Fruit fly (Drosophila melanogaster) whole organism, prepupa: Measurements from ENCODE around the gene CG34247.

Experiments used
- Blimp-1 ChIP-seq: fragments of 200-800 bp; sonication (Bioruptor generic); optimal IDR thresholded peaks from 3 replicates; lab custom pipeline; 2017; ENCODE audit warnings: missing biosample characterization, missing genetic modification characterization, mild to moderate bottlenecking, moderate library complexity, missing genetic modification reagents
- CG10669 ChIP-seq: fragments of 200-800 bp; sonication (Bioruptor generic); optimal IDR thresholded peaks from 3 replicates; lab custom pipeline; 2018; ENCODE audit warnings: missing biosample characterization, mild to moderate bottlenecking, missing genetic modification characterization, moderate library complexity
- CG11762 ChIP-seq: fragments of 200-800 bp; sonication (Bioruptor generic); optimal IDR thresholded peaks from 3 replicates; lab custom pipeline; 2016; ENCODE audit warnings: missing biosample characterization, missing genetic modification characterization; ENCODE audit not compliant: insufficient read depth
- CG11902 ChIP-seq: fragments of 200-800 bp; sonication (Bioruptor generic); optimal IDR thresholded peaks from 3 replicates; lab custom pipeline; 2016; ENCODE audit warnings: missing biosample characterization, missing genetic modification characterization
- CG15336 ChIP-seq: fragments of 200-800 bp; sonication (Bioruptor generic); IDR thresholded peaks from 2 replicates; pipeline ENCODE4 v1.3.6; 2022; ENCODE audit warnings: missing biosample characterization, missing genetic modification characterization
- CG1621 ChIP-seq: fragments of 200-800 bp; sonication (Bioruptor generic); optimal IDR thresholded peaks from 3 replicates; lab custom pipeline; 2018; ENCODE audit warnings: missing biosample characterization, mild to moderate bottlenecking, missing genetic modification characterization
- CG16779 ChIP-seq: fragments of 200-800 bp; sonication (Bioruptor generic); optimal IDR thresholded peaks from 3 replicates; lab custom pipeline; 2017; ENCODE audit warnings: missing biosample characterization, mild to moderate bottlenecking, missing genetic modification characterization
- CG3032 ChIP-seq: fragments of 200-800 bp; optimal IDR thresholded peaks from 2 replicates; lab custom pipeline; 2019; ENCODE audit warnings: missing biosample characterization, mild to moderate bottlenecking, missing genetic modification characterization, moderate library complexity
- CG32006 ChIP-seq: fragments of 200-800 bp; sonication (Bioruptor generic); optimal IDR thresholded peaks from 3 replicates; lab custom pipeline; 2017; ENCODE audit warnings: missing biosample characterization, mild to moderate bottlenecking, missing genetic modification characterization
- CG4318 ChIP-seq: fragments of 200-800 bp; sonication (Bioruptor generic); optimal IDR thresholded peaks from 3 replicates; lab custom pipeline; 2017; ENCODE audit warnings: missing biosample characterization, mild to moderate bottlenecking, missing genetic modification characterization
- CG6163 ChIP-seq: fragments of 200-800 bp; sonication (Bioruptor generic); IDR thresholded peaks from 3 replicates; pipeline ENCODE4 v1.3.6; 2022; ENCODE audit warnings: missing biosample characterization, missing genetic modification characterization
- CG6792 ChIP-seq: fragments of 200-800 bp; sonication (Bioruptor generic); optimal IDR thresholded peaks from 3 replicates; lab custom pipeline; 2016; ENCODE audit warnings: missing biosample characterization, missing genetic modification characterization
- CG6808 ChIP-seq: fragments of 200-800 bp; sonication (Bioruptor generic); optimal IDR thresholded peaks from 3 replicates; lab custom pipeline; 2017; ENCODE audit warnings: missing biosample characterization, missing genetic modification characterization, mild to moderate bottlenecking, moderate library complexity, missing genetic modification reagents
- CG6854 ChIP-seq: fragments of 200-800 bp; sonication (Bioruptor generic); optimal IDR thresholded peaks from 2 replicates; lab custom pipeline; 2017; ENCODE audit warnings: missing biosample characterization, mild to moderate bottlenecking, missing genetic modification characterization
- CG7368 ChIP-seq: fragments of 200-800 bp; sonication (Bioruptor generic); optimal IDR thresholded peaks from 3 replicates; lab custom pipeline; 2016; ENCODE audit warnings: missing biosample characterization, missing genetic modification characterization
- CG8119 ChIP-seq: fragments of 200-800 bp; sonication (Bioruptor generic); IDR thresholded peaks from 3 replicates; pipeline ENCODE4 v1.3.6; 2022; ENCODE audit warnings: missing biosample characterization, missing genetic modification characterization
- CG8319 ChIP-seq: fragments of 200-800 bp; sonication (Bioruptor generic); optimal IDR thresholded peaks from 3 replicates; lab custom pipeline; 2016; ENCODE audit warnings: missing biosample characterization, missing genetic modification characterization
- CG8632 ChIP-seq: fragments of 200-800 bp; sonication (Bioruptor generic); optimal IDR thresholded peaks from 3 replicates; lab custom pipeline; 2016; ENCODE audit warnings: missing biosample characterization, missing genetic modification characterization
- CG9139 ChIP-seq: fragments of 200-800 bp; sonication (Bioruptor generic); optimal IDR thresholded peaks from 3 replicates; lab custom pipeline; 2017; ENCODE audit warnings: missing biosample characterization, mild to moderate bottlenecking, missing genetic modification characterization
- Eip75B ChIP-seq: fragments of 200-800 bp; sonication (Bioruptor generic); optimal IDR thresholded peaks from 3 replicates; lab custom pipeline; 2016; ENCODE audit warnings: missing biosample characterization, missing genetic modification characterization
- Eip78C ChIP-seq: fragments of 200-800 bp; sonication (Bioruptor generic); peaks from one replicate; lab custom pipeline; 2016; ENCODE audit warnings: missing biosample characterization, missing genetic modification characterization
- Ets96B ChIP-seq: fragments of 200-800 bp; optimal IDR thresholded peaks from 2 replicates; lab custom pipeline; 2019; ENCODE audit warnings: missing biosample characterization, mild to moderate bottlenecking, missing genetic modification characterization, moderate library complexity
- Gug ChIP-seq: fragments of 200-800 bp; sonication (Bioruptor generic); IDR thresholded peaks from 2 replicates; pipeline ENCODE4 v1.3.6; 2022; ENCODE audit warnings: missing biosample characterization, missing genetic modification characterization
- Hr38 ChIP-seq: sonication (Bioruptor generic); optimal IDR thresholded peaks from 2 replicates; lab custom pipeline; 2016; ENCODE audit warnings: missing biosample characterization, missing genetic modification characterization
- Hr4 ChIP-seq: fragments of 200-800 bp; sonication (Bioruptor generic); optimal IDR thresholded peaks from 3 replicates; lab custom pipeline; 2016; ENCODE audit warnings: missing biosample characterization, missing genetic modification characterization
- Met ChIP-seq: fragments of 200-800 bp; sonication (Bioruptor generic); optimal IDR thresholded peaks from 3 replicates; lab custom pipeline; 2016; ENCODE audit warnings: missing biosample characterization, missing genetic modification characterization
- Sox102F ChIP-seq: fragments of 200-800 bp; sonication (Bioruptor generic); optimal IDR thresholded peaks from 2 replicates; lab custom pipeline; 2016; ENCODE audit warnings: missing biosample characterization, mild to moderate bottlenecking, missing genetic modification characterization
- achi ChIP-seq: fragments of 200-800 bp; sonication (Bioruptor generic); optimal IDR thresholded peaks from 3 replicates; lab custom pipeline; 2016; ENCODE audit warnings: missing biosample characterization, missing genetic modification characterization
- cyc ChIP-seq: fragments of 200-800 bp; sonication (Bioruptor generic); optimal IDR thresholded peaks from 3 replicates; lab custom pipeline; 2016; ENCODE audit warnings: missing biosample characterization, missing genetic modification characterization
- dac ChIP-seq: fragments of 200-800 bp; sonication (Bioruptor generic); optimal IDR thresholded peaks from 2 replicates; lab custom pipeline; 2017; ENCODE audit warnings: missing biosample characterization, mild to moderate bottlenecking, missing genetic modification characterization
- dsx ChIP-seq: fragments of 200-800 bp; optimal IDR thresholded peaks from 3 replicates; lab custom pipeline; 2019; ENCODE audit warnings: missing biosample characterization, mild to moderate bottlenecking, missing genetic modification characterization, moderate library complexity; ENCODE audit not compliant: poor library complexity, severe bottlenecking
- eg ChIP-seq: fragments of 200-800 bp; sonication (Bioruptor generic); IDR thresholded peaks from 3 replicates; pipeline ENCODE4 v1.3.6; 2022; ENCODE audit warnings: missing biosample characterization, missing genetic modification characterization
- esn ChIP-seq: fragments of 200-800 bp; sonication (Bioruptor generic); optimal IDR thresholded peaks from 2 replicates; lab custom pipeline; 2016; ENCODE audit warnings: missing biosample characterization, mild to moderate bottlenecking, missing genetic modification characterization, moderate library complexity
- fd59A ChIP-seq: fragments of 200-800 bp; sonication (Bioruptor generic); optimal IDR thresholded peaks from 2 replicates; lab custom pipeline; 2017; ENCODE audit warnings: missing biosample characterization, mild to moderate bottlenecking, missing genetic modification characterization, missing genetic modification reagents
- fd85E ChIP-seq: fragments of 200-800 bp; sonication (Bioruptor generic); optimal IDR thresholded peaks from 3 replicates; lab custom pipeline; 2016; ENCODE audit warnings: missing biosample characterization, missing genetic modification characterization
- fkh ChIP-seq: fragments of 200-800 bp; sonication (Bioruptor generic); optimal IDR thresholded peaks from 3 replicates; lab custom pipeline; 2017; ENCODE audit warnings: missing biosample characterization, mild to moderate bottlenecking, missing genetic modification characterization, moderate library complexity
- lz ChIP-seq: fragments of 200-800 bp; sonication (Bioruptor generic); optimal IDR thresholded peaks from 3 replicates; lab custom pipeline; 2016; ENCODE audit warnings: missing biosample characterization, missing genetic modification characterization
- net ChIP-seq: fragments of 200-800 bp; sonication (Bioruptor generic); optimal IDR thresholded peaks from 3 replicates; lab custom pipeline; 2016; ENCODE audit warnings: missing biosample characterization, missing genetic modification characterization
- salr ChIP-seq, 2 experiments: fragments of 200-800 bp; sonication (Bioruptor generic); optimal IDR thresholded peaks; 3 replicates each; lab custom pipeline; 2016 to 2018; ENCODE audit warnings: missing biosample characterization in 2 of 2, missing genetic modification characterization in 2 of 2, mild to moderate bottlenecking in 1 of 2
- spab ChIP-seq: fragments of 200-800 bp; sonication (Bioruptor generic); optimal IDR thresholded peaks from 2 replicates; lab custom pipeline; 2017; ENCODE audit warnings: missing biosample characterization, mild to moderate bottlenecking, missing genetic modification characterization, missing genetic modification reagents
- ss ChIP-seq, 2 experiments: fragments of 200-800 bp; sonication (Bioruptor generic); optimal IDR thresholded peaks; 2 replicates in 1 of 2; 3 replicates in 1 of 2; lab custom pipeline; 2017 to 2018; ENCODE audit warnings: mild to moderate bottlenecking in 2 of 2, missing biosample characterization in 2 of 2, missing genetic modification characterization in 2 of 2, moderate library complexity in 1 of 2
- svp ChIP-seq: fragments of 200-800 bp; sonication (Bioruptor generic); peaks from one replicate; lab custom pipeline; 2016; ENCODE audit warnings: missing biosample characterization, missing genetic modification characterization
- topi ChIP-seq: fragments of 200-800 bp; sonication (Bioruptor generic); optimal IDR thresholded peaks from 3 replicates; lab custom pipeline; 2016; ENCODE audit warnings: missing biosample characterization, missing genetic modification characterization

Gene CG34247

dm6 chr3L:16268106-16268733 lies 6.8 kb upstream of the CG34247 start, which contains the start of gene CG4950 (continued):
- peak; percentile 30 for TF ChIP-seq CG8632 (GFP tag; lab: Kevin White, UChicago)
- TF ChIP-seq Hr4 (GFP tag; lab: Kevin White, UChicago): peak; percentile 18
- peak; percentile 19 for TF ChIP-seq lz
- TF ChIP-seq esn: no peak
- TF ChIP-seq svp (GFP tag; lab: Kevin White, UChicago): peak; percentile 74
- TF ChIP-seq fd59A (GFP tag; lab: Kevin White, UChicago): peak; percentile 33
- TF ChIP-seq dac: no peak
- TF ChIP-seq CG6163: 0 out of 3 replicates have a peak, but pooled peaks have one; percentile 20
- TF ChIP-seq CG6792 (GFP tag; lab: Kevin White, UChicago): peak; percentile 26
- peak; percentile 15 for TF ChIP-seq CG16779 (tag; lab: Kevin White, UChicago)
- peak; percentile 33 for TF ChIP-seq Met (GFP tag; lab: Kevin White, UChicago)
- peak; percentile 41 for TF ChIP-seq CG6808 (GFP tag; lab: Kevin White, UChicago)
- TF ChIP-seq CG11762 (GFP tag; lab: Kevin White, UChicago): no peak
- TF ChIP-seq ss (GFP tag; optimal IDR thresholded peaks at IDR 0.05; lab: Kevin White, UChicago): peak; percentile 18 to 61
- TF ChIP-seq Blimp-1: no peak
- TF ChIP-seq Gug (GFP tag; lab: Robert Waterston, UW): peak; percentile 42; the same call in 1 of the 2 replicates
- no peak for TF ChIP-seq fd85E (GFP tag; lab: Kevin White, UChicago)
- TF ChIP-seq CG8119 (GFP tag; lab: Robert Waterston, UW): peak; percentile 20; the same call in 1 of the 3 replicates
- TF ChIP-seq fkh: no peak
- peak; percentile 56 for TF ChIP-seq CG10669 (GFP tag; lab: Kevin White, UChicago)
- TF ChIP-seq net (GFP tag; lab: Kevin White, UChicago): peak; percentile 1
- TF ChIP-seq Hr38: no peak
- TF ChIP-seq CG8319 (GFP tag; lab: Kevin White, UChicago): no peak
- no peak for TF ChIP-seq cyc
- peak; percentile 69 for TF ChIP-seq CG3032 (tag; lab: Kevin White, UChicago)
- 0 out of 2 replicates have a peak, but pooled peaks have one; percentile 22 for TF ChIP-seq CG15336 (GFP tag; lab: Robert Waterston, UW)
- TF ChIP-seq CG32006 (GFP tag; lab: Kevin White, UChicago): peak; percentile 49
- TF ChIP-seq CG7368 (GFP tag; lab: Kevin White, UChicago): no peak
- TF ChIP-seq Ets96B (tag; lab: Kevin White, UChicago): peak; percentile 59
- TF ChIP-seq topi (GFP tag; lab: Kevin White, UChicago): peak; percentile 27
- TF ChIP-seq Eip78C (GFP tag; lab: Kevin White, UChicago): peak; percentile 87
- TF ChIP-seq Sox102F (GFP tag; lab: Kevin White, UChicago): no peak
- peak; percentile 50 for TF ChIP-seq spab (GFP tag; lab: Kevin White, UChicago)
- no peak for TF ChIP-seq salr (GFP tag; optimal IDR thresholded peaks at IDR 0.05; lab: Kevin White, UChicago)
- peak; percentile 2 for TF ChIP-seq CG9139 (GFP tag; lab: Kevin White, UChicago)
- no peak for TF ChIP-seq CG11902 (GFP tag; lab: Kevin White, UChicago)
- peak; percentile 52 for TF ChIP-seq dsx
- no peak for TF ChIP-seq CG6854 (GFP tag; lab: Kevin White, UChicago)
- TF ChIP-seq Eip75B: peak; percentile 39
- no peak for TF ChIP-seq eg (GFP tag; lab: Robert Waterston, UW)
- no peak for TF ChIP-seq CG1621
- TF ChIP-seq achi: peak; percentile 31
- no peak for TF ChIP-seq CG4318
